Fruit fly (Drosophila melanogaster) whole organism: ENCODE results near the gene Gcat.

ENCODE experiments used
- Dll ChIP-seq: fragments of >200 bp; optimal IDR thresholded peaks from 2 replicates; lab custom pipeline; 2017
- EcR ChIP-seq, 2 experiments: fragments of >200 bp; optimal IDR thresholded peaks; 2 replicates each; lab custom pipeline; 2017; ENCODE audit warnings: missing biosample characterization in 2 of 2, missing genetic modification characterization in 2 of 2, missing genetic modification reagents in 2 of 2
- psq ChIP-seq: fragments of >200 bp; optimal IDR thresholded peaks from 2 replicates; lab custom pipeline; 2017

DNA sequence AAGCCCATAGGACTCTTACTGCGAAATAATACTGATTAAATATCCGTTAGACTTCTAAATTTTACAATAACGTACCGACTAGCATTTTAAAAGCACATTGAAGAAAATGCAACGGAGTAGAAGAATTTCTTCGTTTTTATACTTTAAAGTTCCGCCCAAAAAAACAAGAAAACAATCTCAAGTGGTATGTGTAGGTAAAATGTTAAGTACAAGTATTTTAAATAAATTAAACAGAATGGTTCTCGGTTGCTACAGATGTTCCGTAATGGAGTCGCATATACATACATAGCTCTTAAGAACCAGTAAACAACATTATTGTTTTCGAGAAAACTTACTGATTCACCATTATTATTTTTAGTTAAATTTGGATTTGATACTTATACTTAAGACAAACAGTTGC lies 28.6 kb downstream of the Gcat start, which contains the start of gene Muc68D:
- no peak for TF ChIP-seq psq (lab: Kevin White, UChicago)
- TF ChIP-seq EcR (GFP tag; optimal IDR thresholded peaks at IDR 0.05; lab: Kevin White, UChicago) = no peak
- TF ChIP-seq Dll (lab: Kevin White, UChicago) = no peak
